Worm (Caenorhabditis elegans) whole organism, young adult: ENCODE data around the gene hpo-25.
A peak's percentile ranks its signal among the peaks of the same experiment; 100 is the strongest.

Source experiments
- B0035.1 ChIP-seq: sonication (generic microtip); optimal IDR thresholded peaks from 2 replicates; lab custom pipeline; 2016; ENCODE audit warnings: missing genetic modification characterization, mild to moderate bottlenecking, missing compliant biosample characterization, missing genotype, missing genetic modification reagents
- B0261.1 ChIP-seq: sonication (generic microtip); optimal IDR thresholded peaks from 2 replicates; lab custom pipeline; 2016; ENCODE audit warnings: mild to moderate bottlenecking, missing genetic modification characterization, moderate library complexity, missing compliant biosample characterization
- B0336.3 ChIP-seq: fragments of 200-800 bp; sonication (Bioruptor generic); IDR thresholded peaks from 2 replicates; pipeline ENCODE4 v1.3.6; 2022; ENCODE audit warnings: missing genetic modification characterization, missing compliant biosample characterization
- C06A6.2 ChIP-seq: fragments of 200-800 bp; sonication (Bioruptor generic); conservative IDR thresholded peaks from 2 replicates; pipeline ENCODE4 v1.3.6; 2022; ENCODE audit warnings: missing genetic modification characterization, missing compliant biosample characterization
- D2030.7 ChIP-seq: fragments of 200-800 bp; sonication (Bioruptor generic); IDR thresholded peaks from 2 replicates; pipeline ENCODE4 v1.3.6; 2022; ENCODE audit warnings: missing genetic modification reagents, missing genetic modification characterization, missing compliant biosample characterization
- F22D6.2 ChIP-seq: sonication (generic microtip); optimal IDR thresholded peaks from 2 replicates; lab custom pipeline; 2016; ENCODE audit warnings: mild to moderate bottlenecking, missing genetic modification characterization, missing compliant biosample characterization
- F57C9.4 ChIP-seq: sonication (generic microtip); optimal IDR thresholded peaks from 2 replicates; lab custom pipeline; 2017; ENCODE audit warnings: mild to moderate bottlenecking, missing genetic modification characterization, missing compliant biosample characterization
- Y67H2A.10 ChIP-seq: fragments of 200-800 bp; sonication (Bioruptor generic); conservative IDR thresholded peaks from 2 replicates; pipeline ENCODE4 v1.3.6; 2022; ENCODE audit warnings: missing genetic modification reagents, missing genetic modification characterization, missing compliant biosample characterization
- Y95B8A.8 ChIP-seq: fragments of 200-800 bp; sonication (Bioruptor generic); IDR thresholded peaks from 2 replicates; pipeline ENCODE4 v1.3.6; 2022; ENCODE audit warnings: missing genetic modification reagents, missing genetic modification characterization, missing compliant biosample characterization
- aptf-2 ChIP-seq: fragments of 200-800 bp; sonication (Bioruptor generic); conservative IDR thresholded peaks from 2 replicates; pipeline ENCODE4 v1.3.6; 2022; ENCODE audit warnings: missing genetic modification reagents, missing genetic modification characterization, missing compliant biosample characterization
- attf-6 ChIP-seq: fragments of 200-800 bp; sonication (Bioruptor generic); IDR thresholded peaks from 2 replicates; pipeline ENCODE4 v1.3.6; 2022; ENCODE audit warnings: missing genetic modification reagents, missing genetic modification characterization, missing compliant biosample characterization
- ccch-3 ChIP-seq: fragments of 200-800 bp; sonication (Bioruptor generic); optimal IDR thresholded peaks from 2 replicates; lab custom pipeline; 2018; ENCODE audit warnings: mild to moderate bottlenecking, missing genetic modification characterization, missing compliant biosample characterization
- ceh-100 ChIP-seq: fragments of 200-800 bp; sonication (Bioruptor generic); IDR thresholded peaks from 2 replicates; pipeline ENCODE4 v1.3.6; 2022; ENCODE audit warnings: missing genetic modification reagents, missing genetic modification characterization, missing compliant biosample characterization
- ceh-40 ChIP-seq: fragments of 200-800 bp; sonication (Bioruptor generic); IDR thresholded peaks from 2 replicates; pipeline ENCODE4 v1.3.6; 2022; ENCODE audit warnings: missing genetic modification characterization, missing compliant biosample characterization
- ceh-58 ChIP-seq: fragments of 200-800 bp; sonication (Bioruptor generic); IDR thresholded peaks from 2 replicates; pipeline ENCODE4 v1.3.6; 2022; ENCODE audit warnings: missing genetic modification characterization, missing compliant biosample characterization
- dox-1 ChIP-seq: fragments of 200-800 bp; sonication (Bioruptor generic); IDR thresholded peaks from 2 replicates; pipeline ENCODE4 v1.3.6; 2022; ENCODE audit warnings: missing genetic modification reagents, missing genetic modification characterization, missing compliant biosample characterization
- egl-44 ChIP-seq: fragments of 200-800 bp; sonication (Bioruptor generic); IDR thresholded peaks from 2 replicates; pipeline ENCODE4 v1.3.6; 2022; ENCODE audit warnings: missing genetic modification reagents, missing genetic modification characterization, missing compliant biosample characterization
- ekl-4 ChIP-seq: fragments of 200-800 bp; sonication (Bioruptor generic); IDR thresholded peaks from 2 replicates; pipeline ENCODE4 v1.3.6; 2022; ENCODE audit warnings: missing genetic modification reagents, missing genetic modification characterization, missing compliant biosample characterization
- ets-4 ChIP-seq: fragments of 200-800 bp; sonication (Bioruptor generic); optimal IDR thresholded peaks from 2 replicates; lab custom pipeline; 2018; ENCODE audit warnings: mild to moderate bottlenecking, missing genetic modification characterization, missing compliant biosample characterization
- gei-17 ChIP-seq: fragments of 200-800 bp; sonication (Bioruptor generic); optimal IDR thresholded peaks from 2 replicates; lab custom pipeline; 2018; ENCODE audit warnings: mild to moderate bottlenecking, missing genetic modification characterization, missing compliant biosample characterization
- hlh-12 ChIP-seq: sonication (generic microtip); optimal IDR thresholded peaks from 2 replicates; lab custom pipeline; 2016; ENCODE audit warnings: missing genetic modification characterization, missing compliant biosample characterization
- hmg-20 ChIP-seq: fragments of 200-800 bp; sonication (Bioruptor generic); IDR thresholded peaks from 2 replicates; pipeline ENCODE4 v1.3.6; 2022; ENCODE audit warnings: missing genetic modification reagents, missing genetic modification characterization, missing compliant biosample characterization
- hrde-1 ChIP-seq: sonication (generic microtip); optimal IDR thresholded peaks from 2 replicates; lab custom pipeline; 2016; ENCODE audit warnings: missing genetic modification characterization, mild to moderate bottlenecking, missing compliant biosample characterization, moderate library complexity, missing genotype, missing genetic modification reagents, borderline replicate concordance
- hsf-1 ChIP-seq: fragments of 200-800 bp; sonication (Bioruptor generic); IDR thresholded peaks from 2 replicates; pipeline ENCODE4 v1.3.6; 2022; ENCODE audit warnings: missing genetic modification reagents, missing genetic modification characterization, missing compliant biosample characterization
- lin-54 ChIP-seq: fragments of 200-800 bp; sonication (Bioruptor generic); optimal IDR thresholded peaks from 2 replicates; lab custom pipeline; 2018; ENCODE audit warnings: mild to moderate bottlenecking, missing genetic modification characterization, missing compliant biosample characterization
- lsl-1 ChIP-seq: fragments of 200-800 bp; sonication (Bioruptor generic); optimal IDR thresholded peaks from 2 replicates; lab custom pipeline; 2018; ENCODE audit warnings: mild to moderate bottlenecking, missing genetic modification characterization, moderate library complexity, missing compliant biosample characterization
- madf-3 ChIP-seq: fragments of 200-800 bp; sonication (Bioruptor generic); IDR thresholded peaks from 2 replicates; pipeline ENCODE4 v1.3.6; 2022; ENCODE audit warnings: missing genetic modification reagents, missing genetic modification characterization, missing compliant biosample characterization
- madf-6 ChIP-seq: fragments of 200-800 bp; sonication (Bioruptor generic); IDR thresholded peaks from 2 replicates; pipeline ENCODE4 v1.3.6; 2022; ENCODE audit warnings: missing genetic modification reagents, missing genetic modification characterization, missing compliant biosample characterization
- madf-8 ChIP-seq: fragments of 200-800 bp; sonication (Bioruptor generic); conservative IDR thresholded peaks from 2 replicates; pipeline ENCODE4 v1.3.6; 2022; ENCODE audit warnings: missing genetic modification reagents, missing genetic modification characterization, missing compliant biosample characterization
- nfya-1 ChIP-seq: sonication (generic microtip); optimal IDR thresholded peaks from 2 replicates; lab custom pipeline; 2017; ENCODE audit warnings: antibody characterized with exemption, missing compliant biosample characterization, missing genetic modification characterization, borderline replicate concordance; ENCODE audit not compliant: insufficient read depth
- nhr-80 ChIP-seq: sonication (generic microtip); optimal IDR thresholded peaks from 2 replicates; lab custom pipeline; 2016; ENCODE audit warnings: missing genetic modification characterization, missing compliant biosample characterization
- nhr-90 ChIP-seq: sonication (generic microtip); optimal IDR thresholded peaks from 2 replicates; lab custom pipeline; 2016; ENCODE audit warnings: missing genotype, mild to moderate bottlenecking, missing genetic modification characterization, missing compliant biosample characterization
- pbrm-1 ChIP-seq: fragments of 200-800 bp; sonication (Bioruptor generic); IDR thresholded peaks from 2 replicates; pipeline ENCODE4 v1.3.6; 2022; ENCODE audit warnings: missing genetic modification reagents, missing genetic modification characterization, missing compliant biosample characterization
- rpc-1 ChIP-seq, 2 experiments: fragments of 150-350 bp in 1 of 2; sonication (generic microtip) in 1 of 2; optimal IDR thresholded peaks; 2 replicates each; lab custom pipeline; 2014 to 2018; ENCODE audit warnings: missing biosample characterization in 1 of 2, missing genetic modification characterization in 1 of 2, missing genetic modification reagents in 1 of 2, missing genotype in 1 of 2
- snpc-1.1 ChIP-seq: sonication (generic microtip); optimal IDR thresholded peaks from 2 replicates; lab custom pipeline; 2017; ENCODE audit warnings: missing genetic modification characterization, mild to moderate bottlenecking, missing compliant biosample characterization, antibody characterized with exemption, moderate library complexity, missing genotype, missing genetic modification reagents; ENCODE audit not compliant: insufficient read depth
- tbx-9 ChIP-seq: sonication (generic microtip); optimal IDR thresholded peaks from 2 replicates; lab custom pipeline; 2016; ENCODE audit warnings: borderline replicate concordance, missing genetic modification characterization, inconsistent platforms, missing compliant biosample characterization
- tlf-1 ChIP-seq: fragments of 200-800 bp; sonication (Bioruptor generic); optimal IDR thresholded peaks from 2 replicates; lab custom pipeline; 2018; ENCODE audit warnings: mild to moderate bottlenecking, missing genetic modification characterization, missing compliant biosample characterization
- unc-130 ChIP-seq: sonication (generic microtip); optimal IDR thresholded peaks from 2 replicates; lab custom pipeline; 2016; ENCODE audit warnings: missing genetic modification reagents, missing genetic modification characterization, missing compliant biosample characterization
- unc-62 ChIP-seq: fragments of 150-350 bp; optimal IDR thresholded peaks from 2 replicates; lab custom pipeline; 2014; ENCODE audit warnings: missing biosample characterization, missing genetic modification reagents, missing genetic modification characterization
- zim-3 ChIP-seq: sonication (generic microtip); optimal IDR thresholded peaks from 2 replicates; lab custom pipeline; 2017; ENCODE audit warnings: mild to moderate bottlenecking, missing genetic modification characterization, moderate library complexity, missing compliant biosample characterization
- ztf-22 ChIP-seq: fragments of 200-800 bp; sonication (Bioruptor generic); optimal IDR thresholded peaks from 2 replicates; lab custom pipeline; 2018; ENCODE audit warnings: mild to moderate bottlenecking, missing genetic modification characterization, moderate library complexity, missing compliant biosample characterization
- ztf-26 ChIP-seq: sonication (generic microtip); optimal IDR thresholded peaks from 2 replicates; lab custom pipeline; 2017; ENCODE audit warnings: missing genetic modification characterization, missing compliant biosample characterization

Gene hpo-25

DNA sequence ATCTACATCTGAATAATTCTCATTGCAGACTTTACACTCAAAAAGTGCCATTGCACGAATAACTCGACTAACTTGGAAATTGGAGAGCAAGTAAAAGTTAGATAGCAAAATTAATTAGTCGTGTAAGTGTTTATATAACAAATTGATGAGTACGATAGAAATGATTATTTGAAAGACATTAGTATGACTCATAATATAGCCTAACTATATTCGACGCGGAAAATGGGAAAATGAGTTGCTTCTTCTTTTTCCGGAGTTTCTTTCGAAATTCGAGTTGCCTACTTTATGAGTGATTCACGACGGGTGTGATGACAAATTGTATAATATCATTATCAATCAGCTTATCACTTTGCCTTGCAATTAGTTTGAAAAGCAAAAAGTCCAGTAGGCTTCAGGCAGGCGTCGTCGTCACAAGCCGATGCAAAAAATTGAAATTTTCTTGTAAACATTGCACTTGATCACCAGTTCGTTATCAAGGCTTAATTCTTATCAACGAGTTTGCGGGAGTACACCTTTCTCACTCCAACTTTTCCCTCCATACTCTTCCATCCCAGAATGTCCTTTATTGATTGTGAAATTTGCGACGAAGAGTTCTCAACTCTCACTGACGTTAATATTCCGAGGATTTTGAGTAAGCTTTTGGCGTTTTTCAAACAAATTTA is 46.1 kb upstream of the hpo-25 start, which contains the start of the genes ZK1240.6 and ZK1240.2:
ZK1240.6 (minus strand) TSS at position 51 of the 662 bp plus-strand sequence.
ZK1240.2 (plus strand) TSS at position 520 of the 662 bp plus-strand sequence.
- TF ChIP-seq nhr-80 (peak; percentile 85), ets-4 (GFP tag; lab: Kevin White, UChicago) (peak; percentile 58), hrde-1 (tag; lab: Kevin White, UChicago) (no peak)
- TF ChIP-seq, all 124 proteins: peak for 2

DNA sequence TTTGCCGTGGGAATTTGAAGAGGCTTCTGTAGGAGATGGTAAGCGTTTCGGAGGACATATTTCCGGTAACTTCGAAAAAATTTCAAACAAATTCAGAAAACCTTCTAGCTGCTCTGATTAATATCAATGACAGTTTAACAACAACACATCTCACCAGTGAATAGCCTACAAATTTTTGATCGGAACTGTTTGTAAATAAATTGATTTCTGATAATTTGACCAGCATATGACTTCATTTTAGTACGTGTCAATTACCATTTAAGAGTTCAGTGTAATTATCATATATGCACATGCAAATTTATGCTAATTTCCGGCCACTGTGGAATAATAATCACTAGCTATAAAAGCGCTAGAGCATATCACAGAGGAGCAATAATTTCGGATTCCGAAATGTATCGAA is 44.1 kb upstream of the hpo-25 start, which contains the start of gene ZK1240.11:
ZK1240.11 (plus strand) TSS at position 301 of the 400 bp plus-strand sequence.
- no peak for TF ChIP-seq ceh-100 (GFP tag; lab: Robert Waterston, UW)
- no peak for TF ChIP-seq tlf-1
- TF ChIP-seq snpc-1.1 (tag; lab: Kevin White, UChicago), result no peak
- no peak for TF ChIP-seq nhr-90 (tag; lab: Kevin White, UChicago)
- TF ChIP-seq B0035.1 (tag; lab: Kevin White, UChicago), result no peak
- TF ChIP-seq ztf-26, result no peak
- no peak for TF ChIP-seq lin-54
- TF ChIP-seq ccch-3 (GFP tag; lab: Kevin White, UChicago), result no peak
- no peak for TF ChIP-seq F22D6.2 (tag; lab: Kevin White, UChicago)
- TF ChIP-seq attf-6 (GFP tag; lab: Robert Waterston, UW), result no peak
- no peak for TF ChIP-seq madf-8
- TF ChIP-seq egl-44 (GFP tag; lab: Robert Waterston, UW), result no peak
- TF ChIP-seq tbx-9 (tag; lab: Kevin White, UChicago), result no peak
- TF ChIP-seq hmg-20 (GFP tag; lab: Robert Waterston, UW), result no peak
- no peak for TF ChIP-seq madf-3 (GFP tag; lab: Robert Waterston, UW)

DNA sequence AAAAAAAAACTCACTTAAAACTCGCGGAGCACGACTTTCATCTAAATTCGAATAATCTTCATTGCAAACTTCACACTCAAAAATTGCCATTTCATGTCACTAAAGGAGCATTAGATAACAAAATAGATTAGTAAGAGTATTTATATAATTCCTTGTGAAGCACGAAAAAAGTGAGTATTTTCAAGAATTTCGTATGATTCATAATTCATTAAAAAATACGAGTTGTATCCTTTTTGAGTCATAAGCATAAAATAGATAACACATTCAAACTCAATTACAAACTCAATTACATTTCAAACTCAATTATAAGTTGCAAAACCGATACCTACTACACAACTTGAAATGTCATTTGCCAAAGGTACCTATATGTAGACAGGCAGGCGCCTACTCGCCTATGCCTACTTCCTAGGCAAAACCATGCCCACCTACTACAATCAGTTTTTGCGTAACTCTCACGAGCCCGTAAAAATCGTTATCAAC is 40.1 kb upstream of the hpo-25 start, which contains the start of the genes ZK1240.8 and ZK1240.1:
ZK1240.8 (minus strand) TSS at position 101 of the 480 bp plus-strand sequence.
ZK1240.1 (plus strand) TSS at position 430 of the 480 bp plus-strand sequence.
- TF ChIP-seq ceh-58 (GFP tag; lab: Robert Waterston, UW), result no peak
- TF ChIP-seq zim-3 (tag; lab: Kevin White, UChicago), result no peak
- no peak for TF ChIP-seq ztf-22 (GFP tag; lab: Kevin White, UChicago)
- TF ChIP-seq F22D6.2 (tag; lab: Kevin White, UChicago), result no peak

DNA sequence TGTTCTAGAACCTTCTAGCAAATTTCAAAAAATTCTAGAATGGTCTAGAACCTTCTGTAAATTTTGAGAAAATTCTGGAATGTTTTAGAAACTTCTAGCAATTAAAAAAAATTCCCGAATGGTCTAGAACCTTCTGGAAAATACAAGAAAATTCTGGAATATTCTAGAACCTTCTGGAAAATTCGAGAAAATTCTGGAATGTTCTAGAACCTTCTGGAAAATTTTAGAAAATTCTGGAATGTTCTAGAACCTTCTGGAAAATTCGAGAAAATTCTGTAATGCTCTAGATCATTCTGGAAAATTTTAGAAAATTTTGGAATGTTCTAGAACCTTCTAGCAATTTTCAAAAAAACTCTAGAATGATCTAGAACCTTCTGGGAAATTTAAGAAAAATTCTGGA is 38.6 kb upstream of the hpo-25 start:
- TF ChIP-seq D2030.7 (GFP tag; lab: Robert Waterston, UW) (0 out of 2 replicates have a peak, but pooled peaks have one; percentile 35), lsl-1 (GFP tag; lab: Kevin White, UChicago) (peak; percentile 16), aptf-2 (no peak), attf-6 (GFP tag; lab: Robert Waterston, UW) (no peak), madf-6 (peak; percentile 31; the same call in 1 of the 2 replicates), ceh-40 (0 out of 2 replicates have a peak, but pooled peaks have one; percentile 67), pbrm-1 (GFP tag; lab: Robert Waterston, UW) (no peak), nfya-1 (no peak), Y95B8A.8 (no peak), ccch-3 (GFP tag; lab: Kevin White, UChicago) (no peak), gei-17 (GFP tag; lab: Kevin White, UChicago) (peak; percentile 12), unc-130 (GFP tag; lab: Kevin White, UChicago) (no peak), Y67H2A.10 (GFP tag; lab: Robert Waterston, UW) (no peak), hsf-1 (peak; percentile 97), ekl-4 (GFP tag; lab: Robert Waterston, UW) (peak; percentile 19; the same call in 1 of the 2 replicates), C06A6.2 (no peak), rpc-1 (optimal IDR thresholded peaks at IDR 0.05; lab: Kevin White, UChicago) (peak; percentile 40), rpc-1 (tag; optimal IDR thresholded peaks at IDR 0.05; lab: Kevin White, UChicago) (no peak), F57C9.4 (no peak), hlh-12 (tag; lab: Kevin White, UChicago) (no peak), B0261.1 (tag; lab: Kevin White, UChicago) (no peak), unc-62 (GFP tag; lab: Kevin White, UChicago) (no peak), B0336.3 (GFP tag; lab: Robert Waterston, UW) (no peak), dox-1 (peak; percentile 80)
